Fruit fly (Drosophila melanogaster) whole organism, embryonic: ENCODE measurements around the gene Sf3b2.
A peak's percentile ranks its signal among the peaks of the same experiment; 100 is the strongest.

Experiments
- Aef1 ChIP-seq: fragments of 200-800 bp; sonication (Bioruptor generic); IDR thresholded peaks from 3 replicates; pipeline ENCODE4 v1.3.6; 2022; ENCODE audit warnings: missing biosample characterization, missing genetic modification characterization
- Asciz ChIP-seq: fragments of 200-800 bp; sonication (Bioruptor generic); optimal IDR thresholded peaks from 2 replicates; lab custom pipeline; 2017; ENCODE audit warnings: missing biosample characterization, mild to moderate bottlenecking, missing genetic modification characterization, missing genetic modification reagents
- Awh ChIP-seq: fragments of 200-800 bp; sonication (Bioruptor generic); IDR thresholded peaks from 2 replicates; pipeline ENCODE4, ENCODE4 v1.3.6; 2022; ENCODE audit warnings: missing biosample characterization, missing genetic modification characterization
- CG10267 ChIP-seq: fragments of 200-800 bp; sonication (Bioruptor generic); optimal IDR thresholded peaks from 2 replicates; lab custom pipeline; 2018; ENCODE audit warnings: missing biosample characterization, mild to moderate bottlenecking, missing genetic modification characterization, moderate library complexity
- CG10543 ChIP-seq: fragments of 200-800 bp; sonication (Bioruptor generic); optimal IDR thresholded peaks from 3 replicates; lab custom pipeline; 2017; ENCODE audit warnings: missing biosample characterization, mild to moderate bottlenecking, missing genetic modification characterization, moderate library complexity
- CG13296 ChIP-seq: fragments of 200-800 bp; sonication (Bioruptor generic); optimal IDR thresholded peaks from 3 replicates; lab custom pipeline; 2018; ENCODE audit warnings: missing biosample characterization, mild to moderate bottlenecking, missing genetic modification characterization
- CG14014 ChIP-seq: fragments of 200-800 bp; sonication (Bioruptor generic); IDR thresholded peaks from 2 replicates; pipeline ENCODE4 v1.3.6; 2022; ENCODE audit warnings: missing biosample characterization, missing genetic modification characterization
- CG15696 ChIP-seq: fragments of 200-800 bp; sonication (Bioruptor generic); optimal IDR thresholded peaks from 2 replicates; lab custom pipeline; 2019; ENCODE audit warnings: missing biosample characterization, mild to moderate bottlenecking, missing genetic modification characterization, moderate library complexity
- CG1603 ChIP-seq: fragments of 200-800 bp; sonication (Bioruptor generic); optimal IDR thresholded peaks from 2 replicates; lab custom pipeline; 2019; ENCODE audit warnings: missing biosample characterization, mild to moderate bottlenecking, missing genetic modification characterization, moderate library complexity
- CG17186 ChIP-seq: fragments of 200-800 bp; sonication (Bioruptor generic); optimal IDR thresholded peaks from 3 replicates; lab custom pipeline; 2017; ENCODE audit warnings: missing biosample characterization, missing genetic modification reagents, missing genetic modification characterization
- CG2116 ChIP-seq: fragments of 200-800 bp; sonication (Bioruptor generic); optimal IDR thresholded peaks from 3 replicates; lab custom pipeline; 2018; ENCODE audit warnings: missing biosample characterization, mild to moderate bottlenecking, missing genetic modification characterization
- CG3281 ChIP-seq: fragments of 200-800 bp; sonication (Bioruptor generic); optimal IDR thresholded peaks from 3 replicates; lab custom pipeline; 2017; ENCODE audit warnings: missing biosample characterization, mild to moderate bottlenecking, missing genetic modification characterization
- CG33557 ChIP-seq: fragments of 200-800 bp; sonication (Bioruptor generic); optimal IDR thresholded peaks from 2 replicates; lab custom pipeline; 2019; ENCODE audit warnings: missing biosample characterization, mild to moderate bottlenecking, missing genetic modification characterization, moderate library complexity
- CG43689 ChIP-seq: fragments of 200-800 bp; sonication (Bioruptor generic); IDR thresholded peaks from 2 replicates; pipeline ENCODE4 v1.3.6; 2022; ENCODE audit warnings: missing biosample characterization, missing genetic modification characterization
- CG4854 ChIP-seq: fragments of 200-800 bp; sonication (Bioruptor generic); optimal IDR thresholded peaks from 2 replicates; lab custom pipeline; 2016; ENCODE audit warnings: missing biosample characterization, missing genetic modification characterization, inconsistent platforms
- CG7271 ChIP-seq: fragments of 200-800 bp; sonication (Bioruptor generic); optimal IDR thresholded peaks from 2 replicates; lab custom pipeline; 2018; ENCODE audit warnings: missing biosample characterization, mild to moderate bottlenecking, missing genetic modification characterization, moderate library complexity
- CG8290 ChIP-seq, 3 experiments: fragments of 200-800 bp; sonication (Bioruptor generic); optimal IDR thresholded peaks; 2 replicates each; lab custom pipeline; 2016 to 2019; ENCODE audit warnings: missing biosample characterization in 3 of 3, missing genetic modification characterization in 3 of 3, mild to moderate bottlenecking in 2 of 3, moderate library complexity in 1 of 3
- Dfd ChIP-seq, 2 experiments: fragments of >200 bp; optimal IDR thresholded peaks; 2 replicates each; lab custom pipeline; 2017; ENCODE audit warnings: missing biosample characterization in 2 of 2, missing genetic modification characterization in 2 of 2
- Dip3 ChIP-seq: fragments of 200-800 bp; sonication (Bioruptor generic); optimal IDR thresholded peaks from 3 replicates; lab custom pipeline; 2016; ENCODE audit warnings: missing biosample characterization, missing genetic modification characterization
- E2f1 ChIP-seq: fragments of 200-800 bp; sonication (Bioruptor generic); IDR thresholded peaks from 2 replicates; pipeline ENCODE4 v1.3.6; 2022; ENCODE audit warnings: missing biosample characterization, missing genetic modification characterization
- Fer1 ChIP-seq: fragments of 200-800 bp; sonication (Bioruptor generic); optimal IDR thresholded peaks from 2 replicates; lab custom pipeline; 2017; ENCODE audit warnings: missing biosample characterization, mild to moderate bottlenecking, missing genetic modification characterization
- Fer3 ChIP-seq: fragments of 200-800 bp; sonication (Bioruptor generic); optimal IDR thresholded peaks from 2 replicates; lab custom pipeline; 2018; ENCODE audit warnings: missing biosample characterization, mild to moderate bottlenecking, missing genetic modification characterization, moderate library complexity
- H2.0 ChIP-seq: fragments of 200-800 bp; sonication (Bioruptor generic); IDR thresholded peaks from 2 replicates; pipeline ENCODE4 v1.3.6; 2022; ENCODE audit warnings: missing biosample characterization, missing genetic modification characterization
- HHEX ChIP-seq: fragments of 200-800 bp; sonication (Bioruptor generic); optimal IDR thresholded peaks from 3 replicates; lab custom pipeline; 2017; ENCODE audit warnings: missing biosample characterization, mild to moderate bottlenecking, missing genetic modification characterization, missing genetic modification reagents
- HLHmδ ChIP-seq: fragments of 200-800 bp; sonication (Bioruptor generic); optimal IDR thresholded peaks from 2 replicates; lab custom pipeline; 2018; ENCODE audit warnings: missing biosample characterization, mild to moderate bottlenecking, missing genetic modification characterization, moderate library complexity
- Hey ChIP-seq: fragments of 200-800 bp; sonication (Bioruptor generic); optimal IDR thresholded peaks from 3 replicates; lab custom pipeline; 2018; ENCODE audit warnings: missing biosample characterization, mild to moderate bottlenecking, missing genetic modification characterization
- Side ChIP-seq: fragments of 200-800 bp; sonication (Bioruptor generic); optimal IDR thresholded peaks from 2 replicates; lab custom pipeline; 2016; ENCODE audit warnings: missing biosample characterization, missing genetic modification characterization
- TFAM ChIP-seq: fragments of 200-800 bp; sonication (Bioruptor generic); optimal IDR thresholded peaks from 2 replicates; lab custom pipeline; 2017; ENCODE audit warnings: missing biosample characterization, missing genetic modification characterization, inconsistent platforms
- ash1 ChIP-seq: fragments of 200-800 bp; sonication (Bioruptor generic); optimal IDR thresholded peaks from 2 replicates; lab custom pipeline; 2018; ENCODE audit warnings: missing biosample characterization, mild to moderate bottlenecking, missing genetic modification characterization
- cg ChIP-seq: fragments of 200-800 bp; sonication (Bioruptor generic); optimal IDR thresholded peaks from 3 replicates; lab custom pipeline; 2019; ENCODE audit warnings: missing biosample characterization, mild to moderate bottlenecking, missing genetic modification characterization, moderate library complexity
- cwo ChIP-seq: fragments of 200-800 bp; sonication (Bioruptor generic); optimal IDR thresholded peaks from 3 replicates; lab custom pipeline; 2017; ENCODE audit warnings: missing biosample characterization, missing genetic modification characterization, mild to moderate bottlenecking, moderate library complexity, missing genetic modification reagents
- en ChIP-seq: fragments of 200-800 bp; sonication (Bioruptor generic); optimal IDR thresholded peaks from 2 replicates; lab custom pipeline; 2016; ENCODE audit warnings: missing biosample characterization, missing genetic modification characterization
- exex ChIP-seq: fragments of 200-800 bp; sonication (Bioruptor generic); optimal IDR thresholded peaks from 4 replicates; lab custom pipeline; 2018; ENCODE audit warnings: missing biosample characterization, mild to moderate bottlenecking, missing genetic modification characterization, moderate library complexity
- eyg ChIP-seq: fragments of 200-800 bp; sonication (Bioruptor generic); optimal IDR thresholded peaks from 3 replicates; lab custom pipeline; 2016; ENCODE audit warnings: missing biosample characterization, missing genetic modification characterization
- grau ChIP-seq: fragments of 200-800 bp; optimal IDR thresholded peaks from 3 replicates; lab custom pipeline; 2019; ENCODE audit warnings: missing biosample characterization, mild to moderate bottlenecking, missing genetic modification characterization, moderate library complexity
- gro ChIP-seq: fragments of 200-800 bp; sonication (Bioruptor generic); optimal IDR thresholded peaks from 2 replicates; lab custom pipeline; 2016; ENCODE audit warnings: missing biosample characterization, missing genetic modification characterization
- jumu ChIP-seq: fragments of 200-800 bp; sonication (Bioruptor generic); optimal IDR thresholded peaks from 3 replicates; lab custom pipeline; 2016; ENCODE audit warnings: missing biosample characterization, missing genetic modification characterization
- klu ChIP-seq: fragments of 200-800 bp; sonication (Bioruptor generic); IDR thresholded peaks from 2 replicates; pipeline ENCODE4 v1.3.6; 2022; ENCODE audit warnings: missing biosample characterization, missing genetic modification characterization
- kni ChIP-seq: fragments of 200-800 bp; sonication (Bioruptor generic); optimal IDR thresholded peaks from 3 replicates; lab custom pipeline; 2017; ENCODE audit warnings: mild to moderate bottlenecking, missing biosample characterization, missing genetic modification reagents, missing genetic modification characterization
- lab ChIP-seq: fragments of 200-800 bp; sonication (Bioruptor generic); optimal IDR thresholded peaks from 3 replicates; lab custom pipeline; 2017; ENCODE audit warnings: missing biosample characterization, missing genetic modification characterization, mild to moderate bottlenecking, moderate library complexity, missing genetic modification reagents
- mirr ChIP-seq: fragments of 200-800 bp; sonication (Bioruptor generic); optimal IDR thresholded peaks from 3 replicates; lab custom pipeline; 2018; ENCODE audit warnings: missing biosample characterization, mild to moderate bottlenecking, missing genetic modification characterization
- onecut ChIP-seq: fragments of 200-800 bp; sonication (Bioruptor generic); IDR thresholded peaks from 2 replicates; pipeline ENCODE4 v1.3.6; 2022; ENCODE audit warnings: missing biosample characterization, missing genetic modification characterization
- salm ChIP-seq: fragments of 200-800 bp; sonication (Bioruptor generic); optimal IDR thresholded peaks from 2 replicates; lab custom pipeline; 2018; ENCODE audit warnings: missing biosample characterization, mild to moderate bottlenecking, missing genetic modification characterization
- sd ChIP-seq: fragments of 200-800 bp; sonication (Bioruptor generic); optimal IDR thresholded peaks from 3 replicates; lab custom pipeline; 2018; ENCODE audit warnings: missing biosample characterization, mild to moderate bottlenecking, missing genetic modification characterization, moderate library complexity
- slou ChIP-seq: fragments of 200-800 bp; sonication (Bioruptor generic); optimal IDR thresholded peaks from 3 replicates; lab custom pipeline; 2016; ENCODE audit warnings: missing biosample characterization, missing genetic modification characterization
- ttk ChIP-seq: fragments of 200-800 bp; sonication (Bioruptor generic); IDR thresholded peaks from 2 replicates; pipeline ENCODE4 v2.1.2; 2022; ENCODE audit warnings: missing biosample characterization, missing genetic modification characterization
- twi ChIP-seq: fragments of 200-800 bp; optimal IDR thresholded peaks from 2 replicates; lab custom pipeline; 2019; ENCODE audit warnings: missing biosample characterization, mild to moderate bottlenecking, missing genetic modification characterization, moderate library complexity
- wek ChIP-seq: fragments of 200-800 bp; sonication (Bioruptor generic); optimal IDR thresholded peaks from 3 replicates; lab custom pipeline; 2018; ENCODE audit warnings: missing biosample characterization, mild to moderate bottlenecking, missing genetic modification characterization, moderate library complexity
- yki ChIP-seq: fragments of >200 bp; optimal IDR thresholded peaks from 3 replicates; lab custom pipeline; 2018
- zfh1 ChIP-seq: fragments of 200-800 bp; sonication (Bioruptor generic); IDR thresholded peaks from 3 replicates; pipeline ENCODE4 v1.3.6; 2022; ENCODE audit warnings: missing biosample characterization, missing genetic modification characterization

The Sf3b2 gene

DNA sequence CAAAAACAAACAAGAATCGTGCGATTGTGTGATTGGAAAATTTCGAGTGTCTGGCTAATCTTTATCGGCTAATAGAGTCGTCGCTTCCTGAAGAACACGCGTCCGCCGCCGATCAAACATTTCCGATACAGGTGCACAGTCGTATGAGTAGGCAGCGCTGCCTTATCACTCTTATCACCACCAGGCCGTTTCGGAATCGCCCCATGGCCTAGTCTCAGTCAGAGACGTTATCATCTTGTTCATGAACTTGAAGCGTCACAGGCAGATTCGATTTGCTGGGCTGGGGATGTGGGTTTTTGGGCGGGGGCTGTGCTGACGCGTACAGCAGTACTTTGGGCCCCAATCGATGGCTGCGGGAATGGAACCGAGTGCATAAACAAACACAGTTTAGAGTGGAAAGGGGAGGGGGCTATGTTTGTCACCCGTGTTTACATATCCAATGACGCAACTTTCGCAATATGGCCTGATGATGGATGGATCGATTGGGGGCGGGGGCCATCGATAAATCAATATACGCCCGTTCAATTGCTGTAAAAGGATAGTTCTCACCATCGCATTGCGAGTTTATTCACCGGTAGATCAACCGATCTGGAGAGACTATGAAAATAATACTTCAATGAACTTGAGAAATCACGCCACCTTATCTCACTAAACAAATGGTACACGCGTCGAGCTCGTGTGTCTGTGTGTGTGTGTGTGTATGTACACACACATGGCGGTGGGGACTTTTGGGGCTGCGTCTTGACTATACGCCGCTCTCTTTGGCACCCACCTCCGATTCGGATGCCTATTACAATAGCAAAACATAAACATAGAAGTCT is 29.2 kb upstream of the Sf3b2 start (continued):
- no peak for TF ChIP-seq twi (tag; lab: Kevin White, UChicago)
- peak; percentile 73 for TF ChIP-seq en (GFP tag; lab: Kevin White, UChicago)
- TF ChIP-seq klu (GFP tag; lab: Robert Waterston, UW) = no peak
- TF ChIP-seq CG15696 (tag; lab: Kevin White, UChicago) = peak; percentile 2
- no peak for TF ChIP-seq Dip3 (GFP tag; lab: Kevin White, UChicago)
- TF ChIP-seq CG8290 (GFP tag; optimal IDR thresholded peaks at IDR 0.05; lab: Kevin White, UChicago) = no peak
- peak in 1 of 2 experiments; percentile 18 for TF ChIP-seq CG8290 (tag; optimal IDR thresholded peaks at IDR 0.05; lab: Kevin White, UChicago)
- no peak for TF ChIP-seq CG43689
- TF ChIP-seq CG13296 = peak; percentile 36
- TF ChIP-seq CG10267 (tag; lab: Kevin White, UChicago) = no peak
- TF ChIP-seq kni = peak; percentile 58
- TF ChIP-seq salm (tag; lab: Kevin White, UChicago) = no peak
- TF ChIP-seq gro (GFP tag; lab: Kevin White, UChicago) = peak; percentile 89
- TF ChIP-seq CG10543 = peak; percentile 61
- TF ChIP-seq CG7271 (tag; lab: Kevin White, UChicago) = no peak
- no peak for TF ChIP-seq HLHmδ (GFP tag; lab: Kevin White, UChicago)
- no peak for TF ChIP-seq Awh
- peak; percentile 33 for TF ChIP-seq HHEX (GFP tag; lab: Kevin White, UChicago)
- TF ChIP-seq lab (GFP tag; lab: Kevin White, UChicago) = peak; percentile 76
- TF ChIP-seq cg (GFP tag; lab: Kevin White, UChicago) = peak; percentile 41
- peak; percentile 95 for TF ChIP-seq Hey
- TF ChIP-seq exex (tag; lab: Kevin White, UChicago) = peak; percentile 97
- TF ChIP-seq onecut = peak; percentile 5; the same call in 1 of the 2 replicates
- TF ChIP-seq Side (GFP tag; lab: Kevin White, UChicago) = no peak
- TF ChIP-seq Aef1 (GFP tag; lab: Robert Waterston, UW) = no peak
- peak; percentile 94 for TF ChIP-seq mirr (GFP tag; lab: Kevin White, UChicago)
- TF ChIP-seq cwo = peak; percentile 90
- TF ChIP-seq Dfd (GFP tag; optimal IDR thresholded peaks at IDR 0.05; lab: Kevin White, UChicago) = no peak
- TF ChIP-seq CG2116 (GFP tag; lab: Kevin White, UChicago) = no peak
- peak; percentile 27 for TF ChIP-seq wek (GFP tag; lab: Kevin White, UChicago)
- no peak for TF ChIP-seq slou (GFP tag; lab: Kevin White, UChicago)
- TF ChIP-seq Asciz (GFP tag; lab: Kevin White, UChicago) = peak; percentile 1
- TF ChIP-seq CG14014 = no peak
- peak; percentile 4 for TF ChIP-seq ash1 (GFP tag; lab: Kevin White, UChicago)

DNA sequence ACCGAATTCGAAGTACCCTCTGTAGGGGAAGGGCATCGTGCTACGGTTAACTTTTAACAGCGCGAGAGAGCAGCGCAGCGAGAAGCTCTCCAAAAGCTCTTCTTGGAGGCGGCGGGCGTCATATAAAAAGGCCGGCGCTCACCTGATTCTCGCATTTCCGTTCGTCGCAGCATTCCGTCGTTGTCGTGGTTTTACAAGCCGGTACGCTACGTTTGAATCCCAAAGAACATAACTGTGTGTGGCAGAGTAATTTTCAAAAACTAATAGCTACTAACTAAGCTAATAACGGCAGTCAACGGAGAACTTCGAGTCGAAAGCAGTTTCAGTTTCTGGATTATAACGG is 27.5 kb upstream of the Sf3b2 start, which contains the start of gene FASN1:
Gene FASN1, plus strand, starts transcription at position 151 of the 343 bp plus-strand sequence.
- TF ChIP-seq grau (no peak), TFAM (GFP tag; lab: Kevin White, UChicago) (no peak), yki (lab: Kevin White, UChicago) (no peak), CG33557 (no peak), CG3281 (GFP tag; lab: Kevin White, UChicago) (no peak), zfh1 (GFP tag; lab: Robert Waterston, UW) (peak; percentile 34; the same call in 1 of the 3 replicates), ttk (GFP tag; lab: Robert Waterston, UW) (no peak), CG1603 (tag; lab: Kevin White, UChicago) (no peak), H2.0 (GFP tag; lab: Robert Waterston, UW) (no peak), sd (tag; lab: Kevin White, UChicago) (peak; percentile 39), Fer1 (GFP tag; lab: Kevin White, UChicago) (peak; percentile 19), CG4854 (no peak), HLHmδ (GFP tag; lab: Kevin White, UChicago) (no peak), jumu (GFP tag; lab: Kevin White, UChicago) (no peak), eyg (GFP tag; lab: Kevin White, UChicago) (no peak), CG10267 (tag; lab: Kevin White, UChicago) (no peak), CG17186 (GFP tag; lab: Kevin White, UChicago) (no peak), E2f1 (GFP tag; lab: Robert Waterston, UW) (no peak), Fer3 (no peak)
